Worm (Caenorhabditis elegans): ENCODE measurements around the gene ZK899.6.

DNA sequence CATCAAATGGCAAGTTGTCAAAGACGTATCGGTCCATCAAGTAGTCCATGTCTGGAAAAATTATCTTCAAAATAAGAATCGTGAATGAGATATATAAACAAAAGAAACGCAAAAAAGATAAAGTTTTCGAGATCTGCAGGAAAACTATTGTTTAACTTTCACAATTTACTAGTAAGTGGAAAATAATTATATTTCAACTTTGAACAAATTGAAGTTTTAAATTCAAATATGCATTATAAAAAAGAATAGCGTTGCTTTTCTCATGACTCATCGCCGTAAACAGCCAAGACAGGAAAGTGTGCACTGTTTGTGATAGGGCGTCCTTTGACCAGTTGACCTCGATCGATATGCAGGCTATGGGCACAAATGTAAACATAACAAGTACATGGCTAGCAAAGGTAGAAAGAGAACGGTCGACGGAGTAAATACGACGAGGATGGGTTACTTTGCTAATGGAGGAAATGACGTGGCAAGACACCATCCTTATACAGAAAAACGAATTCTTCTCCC is 11.1 kb upstream of the ZK899.6 start, which contains the start of gene ZK899.2:
- TF ChIP-seq nhr-237 (tag; optimal IDR thresholded peaks at IDR 0.05) (no peak), egl-27 (tag; optimal IDR thresholded peaks at IDR 0.05) (no peak), zag-1 (tag; optimal IDR thresholded peaks at IDR 0.05) (no peak), Y55F3AM.14 (GFP tag; optimal IDR thresholded peaks at IDR 0.05) (no peak), lin-39 (tag; optimal IDR thresholded peaks at IDR 0.05) (no peak), ceh-82 (tag; optimal IDR thresholded peaks at IDR 0.05) (no peak), snpc-4 (tag; optimal IDR thresholded peaks at IDR 0.05) (no peak), lsy-2 (tag; optimal IDR thresholded peaks at IDR 0.05) (no peak), ama-1 (optimal IDR thresholded peaks at IDR 0.05) (no peak), aly-2 (tag; optimal IDR thresholded peaks at IDR 0.05) (no peak), unc-62 (GFP tag; optimal IDR thresholded peaks at IDR 0.05) (no peak)

Measured in whole organism, L2 larva.